Fruit fly (Drosophila melanogaster) whole organism, embryonic: ENCODE results near the gene CG7191.

Experiments
- Bteb2 ChIP-seq: fragments of 200-800 bp; sonication (Bioruptor generic); optimal IDR thresholded peaks from 2 replicates; lab custom pipeline; 2016; ENCODE audit warnings: missing biosample characterization, missing genetic modification characterization
- CG11093 ChIP-seq: fragments of 200-800 bp; sonication (Bioruptor generic); IDR thresholded peaks from 3 replicates; pipeline ENCODE4 v1.3.6; 2022; ENCODE audit warnings: missing biosample characterization, missing genetic modification characterization
- CG12219 ChIP-seq: fragments of 200-800 bp; sonication (Bioruptor generic); optimal IDR thresholded peaks from 3 replicates; lab custom pipeline; 2018; ENCODE audit warnings: missing biosample characterization, mild to moderate bottlenecking, missing genetic modification characterization
- CG17385 ChIP-seq: fragments of 200-800 bp; sonication (Bioruptor generic); optimal IDR thresholded peaks from 3 replicates; lab custom pipeline; 2018; ENCODE audit warnings: missing biosample characterization, mild to moderate bottlenecking, missing genetic modification characterization
- CG18262 ChIP-seq: fragments of 200-800 bp; optimal IDR thresholded peaks from 3 replicates; lab custom pipeline; 2019; ENCODE audit warnings: missing biosample characterization, mild to moderate bottlenecking, missing genetic modification characterization, moderate library complexity
- CG3163 ChIP-seq: fragments of 200-800 bp; sonication (Bioruptor generic); optimal IDR thresholded peaks from 3 replicates; lab custom pipeline; 2016; ENCODE audit warnings: missing biosample characterization, missing genetic modification characterization
- CG4360 ChIP-seq: fragments of 200-800 bp; sonication (Bioruptor generic); IDR thresholded peaks from 2 replicates; pipeline ENCODE4 v1.3.6; 2022; ENCODE audit warnings: missing biosample characterization, missing genetic modification characterization
- HLH4C ChIP-seq: fragments of 200-800 bp; sonication (Bioruptor generic); IDR thresholded peaks from 3 replicates; pipeline ENCODE4 v1.3.6; 2022; ENCODE audit warnings: missing biosample characterization, missing genetic modification characterization; ENCODE audit not compliant: partially characterized antibody
- gsb ChIP-seq: fragments of 200-800 bp; sonication (Bioruptor generic); IDR thresholded peaks from 2 replicates; pipeline ENCODE4 v1.3.6; 2022; ENCODE audit warnings: missing biosample characterization, missing genetic modification characterization
- klu ChIP-seq: fragments of 200-800 bp; sonication (Bioruptor generic); IDR thresholded peaks from 2 replicates; pipeline ENCODE4 v1.3.6; 2022; ENCODE audit warnings: missing biosample characterization, missing genetic modification characterization
- org-1 ChIP-seq: fragments of 200-800 bp; sonication (Bioruptor generic); optimal IDR thresholded peaks from 2 replicates; lab custom pipeline; 2017; ENCODE audit warnings: missing biosample characterization, missing genetic modification characterization
- psq ChIP-seq: fragments of 200-800 bp; sonication (Bioruptor generic); optimal IDR thresholded peaks from 2 replicates; lab custom pipeline; 2017; ENCODE audit warnings: missing biosample characterization, missing genetic modification characterization
- tx ChIP-seq: fragments of 200-800 bp; sonication (Bioruptor generic); optimal IDR thresholded peaks from 2 replicates; lab custom pipeline; 2016; ENCODE audit warnings: missing biosample characterization, missing genetic modification characterization

DNA sequence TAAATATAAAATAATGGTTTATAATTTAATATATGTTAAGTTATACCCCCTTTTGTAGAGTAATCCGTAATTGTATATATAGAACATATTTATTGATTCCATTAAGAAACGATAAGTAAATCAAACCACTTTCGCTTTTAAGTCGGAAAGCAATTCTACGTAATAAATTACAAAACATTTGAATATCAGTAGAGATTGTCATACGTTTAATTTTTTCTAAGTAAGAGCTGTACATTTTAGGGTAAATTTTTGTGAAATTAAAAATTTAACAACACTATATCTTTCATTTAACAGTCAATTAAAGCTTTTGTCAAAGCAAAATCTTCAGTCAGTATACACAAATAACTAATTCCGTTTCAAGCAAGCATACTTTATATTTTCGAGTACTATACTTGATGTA is 13.6 kb upstream of the CG7191 start, which contains the start of gene CG46025:
- TF ChIP-seq CG18262 (tag; lab: Kevin White, UChicago) (no peak), CG4360 (GFP tag; lab: Robert Waterston, UW) (no peak), CG3163 (no peak), org-1 (GFP tag; lab: Kevin White, UChicago) (no peak), CG17385 (GFP tag; lab: Kevin White, UChicago) (no peak), CG12219 (GFP tag; lab: Kevin White, UChicago) (no peak), Bteb2 (GFP tag; lab: Kevin White, UChicago) (no peak), tx (GFP tag; lab: Kevin White, UChicago) (no peak), gsb (GFP tag; lab: Robert Waterston, UW) (no peak), CG11093 (GFP tag; lab: Robert Waterston, UW) (no peak), psq (GFP tag; lab: Kevin White, UChicago) (no peak), HLH4C (GFP tag; lab: Robert Waterston, UW) (no peak), klu (GFP tag; lab: Robert Waterston, UW) (no peak)
